Worm (Caenorhabditis elegans) whole organism, L1 larva: Measurements from ENCODE around the gene fip-2.

Source experiments
- ceh-82 ChIP-seq, 3 experiments: fragments of 150-350 bp in 1 of 3; sonication (generic microtip) in 2 of 3; optimal IDR thresholded peaks; 2 replicates each; lab custom pipeline; 2014 to 2017; ENCODE audit warnings: missing biosample characterization in 3 of 3, missing genetic modification characterization in 3 of 3
- dsc-1 ChIP-seq: sonication (generic microtip); optimal IDR thresholded peaks from 2 replicates; lab custom pipeline; 2016; ENCODE audit warnings: mild to moderate bottlenecking, missing genetic modification characterization, missing compliant biosample characterization
- egl-27 ChIP-seq, 2 experiments: fragments of 150-350 bp in 1 of 2; sonication (generic microtip); optimal IDR thresholded peaks; 3 replicates each; lab custom pipeline; 2017 to 2018; ENCODE audit warnings: missing biosample characterization in 2 of 2, missing genetic modification characterization in 2 of 2, missing genetic modification reagents in 2 of 2
- jun-1 ChIP-seq: fragments of 150-350 bp; optimal IDR thresholded peaks from 2 replicates; lab custom pipeline; 2014; ENCODE audit warnings: missing biosample characterization, missing genetic modification reagents, missing genetic modification characterization
- pqm-1 ChIP-seq: sonication (generic microtip); optimal IDR thresholded peaks from 3 replicates; lab custom pipeline; 2017; ENCODE audit warnings: missing biosample characterization, missing genetic modification characterization

ce11 chrV:9076273-9076672 lies 8.5 kb downstream of the fip-2 start, which contains the start of gene T27E4.7:
- no peak for TF ChIP-seq ceh-82 (tag; optimal IDR thresholded peaks at IDR 0.05; lab: Kevin White, UChicago)
- TF ChIP-seq pqm-1 (tag; lab: Kevin White, UChicago) = no peak
- no peak for TF ChIP-seq jun-1 (tag; lab: Kevin White, UChicago)
- no peak for TF ChIP-seq egl-27 (tag; optimal IDR thresholded peaks at IDR 0.05; lab: Kevin White, UChicago)
- TF ChIP-seq dsc-1 = no peak
